Worm (Caenorhabditis elegans) whole organism, early embryonic: ENCODE data around the gene tbp-1.

Source experiments
- B0310.2 ChIP-seq: sonication (generic microtip); optimal IDR thresholded peaks from 2 replicates; lab custom pipeline; 2016; ENCODE audit warnings: mild to moderate bottlenecking, missing genetic modification characterization, missing compliant biosample characterization
- F13C5.2 ChIP-seq: sonication (generic microtip); optimal IDR thresholded peaks from 2 replicates; lab custom pipeline; 2017; ENCODE audit warnings: mild to moderate bottlenecking, missing genetic modification characterization, inconsistent platforms, missing compliant biosample characterization
- ama-1 ChIP-seq: fragments of 150-350 bp; optimal IDR thresholded peaks from 2 replicates; lab custom pipeline; 2014
- ceh-13 ChIP-seq: fragments of 200-800 bp; sonication (Bioruptor generic); optimal IDR thresholded peaks from 2 replicates; lab custom pipeline; 2018; ENCODE audit warnings: mild to moderate bottlenecking, missing genetic modification characterization, missing compliant biosample characterization
- ets-7 ChIP-seq: sonication (generic microtip); optimal IDR thresholded peaks from 2 replicates; lab custom pipeline; 2016; ENCODE audit warnings: missing genotype, missing genetic modification characterization, missing compliant biosample characterization
- flt-1 ChIP-seq: fragments of 200-800 bp; sonication (Bioruptor generic); IDR thresholded peaks from 2 replicates; pipeline ENCODE4 v1.3.6; 2022; ENCODE audit warnings: missing genetic modification characterization, missing compliant biosample characterization
- hnd-1 ChIP-seq: sonication (generic microtip); optimal IDR thresholded peaks from 2 replicates; lab custom pipeline; 2016; ENCODE audit warnings: missing genetic modification characterization, missing compliant biosample characterization
- pes-1 ChIP-seq: fragments of 200-800 bp; sonication (Bioruptor generic); IDR thresholded peaks from 2 replicates; pipeline ENCODE4 v1.3.6; 2022; ENCODE audit warnings: missing genetic modification reagents, missing genetic modification characterization, missing compliant biosample characterization
- sea-1 ChIP-seq: fragments of 200-800 bp; sonication (Bioruptor generic); conservative IDR thresholded peaks from 2 replicates; pipeline ENCODE4 v1.3.6; 2022; ENCODE audit warnings: missing genetic modification characterization, missing compliant biosample characterization
- tbx-11 ChIP-seq: fragments of 200-800 bp; sonication (Bioruptor generic); IDR thresholded peaks from 2 replicates; pipeline ENCODE4 v1.3.6; 2022; ENCODE audit warnings: missing genetic modification characterization, missing compliant biosample characterization
- tbx-37 ChIP-seq: fragments of 200-800 bp; sonication (Bioruptor generic); conservative IDR thresholded peaks from 2 replicates; pipeline ENCODE4 v1.3.6; 2022; ENCODE audit warnings: missing genetic modification reagents, missing genetic modification characterization, missing compliant biosample characterization
- tra-4 ChIP-seq: sonication (generic microtip); optimal IDR thresholded peaks from 2 replicates; lab custom pipeline; 2017; ENCODE audit warnings: missing genetic modification characterization, missing compliant biosample characterization

- TF ChIP-seq tbx-37 (GFP tag; lab: Robert Waterston, UW) (no peak), ama-1 (lab: Kevin White, UChicago) (no peak), pes-1 (GFP tag; lab: Robert Waterston, UW) (no peak), tbx-11 (GFP tag; lab: Robert Waterston, UW) (0 out of 2 replicates have a peak, but pooled peaks have one; percentile 40), ets-7 (tag; lab: Kevin White, UChicago) (no peak), hnd-1 (tag; lab: Kevin White, UChicago) (no peak), sea-1 (GFP tag; lab: Robert Waterston, UW) (no peak), B0310.2 (tag; lab: Kevin White, UChicago) (no peak), F13C5.2 (tag; lab: Kevin White, UChicago) (no peak), ceh-13 (GFP tag; lab: Kevin White, UChicago) (no peak), tra-4 (tag; lab: Kevin White, UChicago) (no peak), flt-1 (GFP tag; lab: Robert Waterston, UW) (no peak)
Measured at ce11 chrIII:7369394-7370024, 14.3 kb upstream of the tbp-1 start.
